Worm (Caenorhabditis elegans): Measurements from ENCODE around the gene B0432.1.

Gene B0432.1

ce11 chrII:334828-335227 lies 37.6 kb downstream of the B0432.1 start:
- no peak for TF ChIP-seq mdl-1 (tag; optimal IDR thresholded peaks at IDR 0.05)
- TF ChIP-seq nhr-47 (tag; optimal IDR thresholded peaks at IDR 0.05) = peak; percentile 13
- peak; percentile 79 for TF ChIP-seq fkh-8 (tag; optimal IDR thresholded peaks at IDR 0.05)
- TF ChIP-seq pax-3 (tag; optimal IDR thresholded peaks at IDR 0.05) = peak; percentile 75
- peak; percentile 48 for TF ChIP-seq nhr-11 (tag; optimal IDR thresholded peaks at IDR 0.05)

- no peak for TF ChIP-seq nhr-76 (tag; optimal IDR thresholded peaks at IDR 0.05)
- TF ChIP-seq dsc-1 (tag; optimal IDR thresholded peaks at IDR 0.05) = no peak
- TF ChIP-seq nhr-85 (tag) = peak; percentile 17
- no peak for TF ChIP-seq egl-13 (tag; optimal IDR thresholded peaks at IDR 0.05)
- TF ChIP-seq C34B4.2 (tag; optimal IDR thresholded peaks at IDR 0.05) = no peak
- peak; percentile 97 for TF ChIP-seq blmp-1 (tag; optimal IDR thresholded peaks at IDR 0.05)
- TF ChIP-seq lsy-2 (tag; optimal IDR thresholded peaks at IDR 0.05) = no peak
- no peak for TF ChIP-seq unc-62 (GFP tag; optimal IDR thresholded peaks at IDR 0.05)
- no peak for TF ChIP-seq ztf-11 (tag; optimal IDR thresholded peaks at IDR 0.05)
- no peak for TF ChIP-seq fkh-4 (tag; optimal IDR thresholded peaks at IDR 0.05; ENCODE audit: borderline replicate concordance)
- TF ChIP-seq hpl-2 (GFP tag; optimal IDR thresholded peaks at IDR 0.05) = no peak
Measured at ce11 chrII:337233-337832, 40.1 kb downstream of the B0432.1 start, which contains the start of gene cpn-2. cpn-2 (plus strand) TSS chrII:337782.

- no peak for TF ChIP-seq nhr-11 (tag; optimal IDR thresholded peaks at IDR 0.05)
- peak; percentile 87 for TF ChIP-seq ceh-8 (GFP tag; optimal IDR thresholded peaks at IDR 0.05)
Measured at ce11 chrII:340224-340623, 43.0 kb downstream of the B0432.1 start, which contains the start of gene clc-31. clc-31 (plus strand) TSS chrII:340524.

- no peak for TF ChIP-seq dpl-1 (GFP tag; optimal IDR thresholded peaks at IDR 0.05)
- TF ChIP-seq efl-1 (optimal IDR thresholded peaks at IDR 0.05) = no peak
- peak in 1 of 2 experiments; percentile 28 for TF ChIP-seq efl-1 (GFP tag; optimal IDR thresholded peaks at IDR 0.05 in 1 of 2)
Measured at ce11 chrII:340714-341113, 43.5 kb downstream of the B0432.1 start.

ce11 chrII:341282-341681 lies 44.1 kb downstream of the B0432.1 start:
- TF ChIP-seq ces-1 (GFP tag; optimal IDR thresholded peaks at IDR 0.05) = no peak
- TF ChIP-seq lin-39 (tag; optimal IDR thresholded peaks at IDR 0.05) = no peak
- TF ChIP-seq nhr-90 (tag; optimal IDR thresholded peaks at IDR 0.05; ENCODE audit: poor library complexity) = no peak
- no peak for TF ChIP-seq efl-3 (GFP tag; optimal IDR thresholded peaks at IDR 0.05)
- no peak for TF ChIP-seq sup-37 (GFP tag; optimal IDR thresholded peaks at IDR 0.05)
- TF ChIP-seq grh-1 (GFP tag; IDR thresholded peaks at IDR 0.05) = no peak
- TF ChIP-seq lin-14 (GFP tag; optimal IDR thresholded peaks at IDR 0.05) = no peak
- no peak for TF ChIP-seq hpl-2 (GFP tag; optimal IDR thresholded peaks at IDR 0.05)
- no peak for TF ChIP-seq Y116A8C.19 (tag; optimal IDR thresholded peaks at IDR 0.05; ENCODE audit: borderline replicate concordance)
- no peak for TF ChIP-seq lir-3 (tag; optimal IDR thresholded peaks at IDR 0.05; ENCODE audit: poor library complexity)
- no peak for TF ChIP-seq pax-3 (tag; optimal IDR thresholded peaks at IDR 0.05)
- no peak for TF ChIP-seq C34B4.2 (tag; optimal IDR thresholded peaks at IDR 0.05)
- no peak for TF ChIP-seq unc-30 (tag; optimal IDR thresholded peaks at IDR 0.05)
- no peak for TF ChIP-seq blmp-1 (tag; optimal IDR thresholded peaks at IDR 0.05)
- TF ChIP-seq tlp-1 (tag; optimal IDR thresholded peaks at IDR 0.05) = no peak
- TF ChIP-seq lin-13 (GFP tag; optimal IDR thresholded peaks at IDR 0.05) = no peak
- no peak for TF ChIP-seq skn-1 (tag; optimal IDR thresholded peaks at IDR 0.05)

Measured in whole organism, L1 larva.